5 worm cellular contexts compared by ENCODE assay signal in the genomic region with DNA sequence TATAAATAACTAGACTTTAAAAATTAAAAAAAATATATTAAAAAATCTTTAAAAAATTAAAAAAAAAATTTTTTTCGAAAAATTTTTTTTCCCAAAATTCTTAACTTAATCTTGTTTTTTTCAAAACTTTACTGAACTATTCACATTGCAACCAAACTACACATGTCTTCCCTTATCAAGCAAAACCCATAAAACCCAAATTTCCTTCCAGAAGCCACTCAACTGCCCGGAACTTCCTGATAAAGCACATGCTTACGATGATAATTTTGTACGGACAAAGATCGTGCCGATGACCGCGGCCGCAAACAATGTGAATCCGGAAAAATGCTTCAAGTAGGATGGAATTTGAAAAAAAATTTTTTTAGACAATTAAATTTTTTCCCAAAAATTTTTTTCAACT.
A peak's percentile ranks its signal among the peaks of the same experiment; 100 is the strongest.
TF ChIP-seq lines count a peak whose summit lies in the region.

No protein-coding gene starts in this region.

TF ChIP-seq in whole organism, L1 larva, 84 proteins besides CTCF, POLR2A, EP300 and RAD21:
- peak; percentile 58 for TF ChIP-seq nhr-85 (tag; lab: Kevin White, UChicago)
- TF ChIP-seq nhr-19 (GFP tag; conservative IDR thresholded peaks at IDR 0.05; lab: Robert Waterston, UW), result no peak
- peak; percentile 29 for TF ChIP-seq elt-2 (tag; optimal IDR thresholded peaks at IDR 0.05; lab: Kevin White, UChicago)

TF ChIP-seq in whole organism, L2 larva, 48 proteins besides CTCF, POLR2A, EP300 and RAD21:
- peak; percentile 43 for TF ChIP-seq fos-1 (tag; optimal IDR thresholded peaks at IDR 0.05; lab: Kevin White, UChicago)
- no peak for TF ChIP-seq unc-62 (GFP tag; optimal IDR thresholded peaks at IDR 0.05; lab: Kevin White, UChicago)
- no peak for TF ChIP-seq lin-13 (GFP tag; optimal IDR thresholded peaks at IDR 0.05; lab: Kevin White, UChicago)
- no peak for TF ChIP-seq ZK546.5 (tag; optimal IDR thresholded peaks at IDR 0.05; lab: Kevin White, UChicago)

TF ChIP-seq in whole organism, L3 larva, 47 proteins besides CTCF, POLR2A, EP300 and RAD21:
- TF ChIP-seq elt-3 (tag; optimal IDR thresholded peaks at IDR 0.05; lab: Kevin White, UChicago), result no peak
- TF ChIP-seq lin-15B (tag; optimal IDR thresholded peaks at IDR 0.05; lab: Kevin White, UChicago), result no peak
- TF ChIP-seq ztf-11 (tag; optimal IDR thresholded peaks at IDR 0.05; lab: Kevin White, UChicago), result no peak
- no peak for TF ChIP-seq unc-62 (GFP tag; optimal IDR thresholded peaks at IDR 0.05; lab: Kevin White, UChicago)
- no peak for TF ChIP-seq nhr-28 (tag; optimal IDR thresholded peaks at IDR 0.05; lab: Kevin White, UChicago)
- TF ChIP-seq elt-2 (tag; optimal IDR thresholded peaks at IDR 0.05; lab: Kevin White, UChicago), result peak; percentile 70
- TF ChIP-seq fos-1 (tag; optimal IDR thresholded peaks at IDR 0.05; lab: Kevin White, UChicago), result no peak
- TF ChIP-seq ceh-28 (tag; optimal IDR thresholded peaks at IDR 0.05; lab: Kevin White, UChicago), result no peak
- TF ChIP-seq sea-2 (GFP tag; optimal IDR thresholded peaks at IDR 0.05; lab: Kevin White, UChicago), result no peak
- TF ChIP-seq egl-27 (tag; optimal IDR thresholded peaks at IDR 0.05; lab: Kevin White, UChicago), result no peak
- no peak for TF ChIP-seq snpc-4 (tag; optimal IDR thresholded peaks at IDR 0.05; lab: Kevin White, UChicago)
- TF ChIP-seq ceh-16 (tag; optimal IDR thresholded peaks at IDR 0.05; lab: Kevin White, UChicago), result no peak
- no peak for TF ChIP-seq nhr-67 (tag; optimal IDR thresholded peaks at IDR 0.05; lab: Kevin White, UChicago)
- TF ChIP-seq elt-1 (tag; optimal IDR thresholded peaks at IDR 0.05; lab: Kevin White, UChicago), result no peak
- TF ChIP-seq pqm-1 (tag; optimal IDR thresholded peaks at IDR 0.05; lab: Kevin White, UChicago), result peak; percentile 23
- TF ChIP-seq ama-1 (optimal IDR thresholded peaks at IDR 0.05; lab: Kevin White, UChicago), result no peak
- TF ChIP-seq unc-39 (tag; optimal IDR thresholded peaks at IDR 0.05; lab: Kevin White, UChicago), result no peak

TF ChIP-seq in whole organism, L4 larva, 104 proteins besides CTCF, POLR2A, EP300 and RAD21 (continues in another document):
- TF ChIP-seq Y105C5A.15 (GFP tag; IDR thresholded peaks at IDR 0.05; lab: Robert Waterston, UW) (no peak), tag-97 (GFP tag; IDR thresholded peaks at IDR 0.05; lab: Robert Waterston, UW) (no peak), T20F7.1 (GFP tag; optimal IDR thresholded peaks at IDR 0.05; lab: Kevin White, UChicago) (no peak), rbr-2 (tag; optimal IDR thresholded peaks at IDR 0.05; lab: Kevin White, UChicago) (no peak), nhr-41 (GFP tag; IDR thresholded peaks at IDR 0.05; lab: Robert Waterston, UW) (no peak), gei-8 (GFP tag; optimal IDR thresholded peaks at IDR 0.05; lab: Kevin White, UChicago) (no peak), mxl-2 (GFP tag; conservative IDR thresholded peaks at IDR 0.05; lab: Robert Waterston, UW) (no peak), ceh-62 (tag; optimal IDR thresholded peaks at IDR 0.05; lab: Kevin White, UChicago) (no peak), madf-5 (GFP tag; IDR thresholded peaks at IDR 0.05; lab: Robert Waterston, UW) (no peak), aha-1 (tag; lab: Kevin White, UChicago) (no peak), nhr-6 (tag; optimal IDR thresholded peaks at IDR 0.05; lab: Kevin White, UChicago) (no peak), ceh-82 (tag; optimal IDR thresholded peaks at IDR 0.05; lab: Kevin White, UChicago) (no peak), php-3 (GFP tag; IDR thresholded peaks at IDR 0.05; lab: Robert Waterston, UW) (peak; percentile 58; the same call in 1 of the 2 replicates), ceh-28 (tag; optimal IDR thresholded peaks at IDR 0.05; lab: Kevin White, UChicago) (no peak), zag-1 (tag; optimal IDR thresholded peaks at IDR 0.05; lab: Kevin White, UChicago) (no peak), mes-2 (tag; optimal IDR thresholded peaks at IDR 0.05; lab: Kevin White, UChicago; ENCODE audit: poor library complexity, severe bottlenecking) (no peak), arid-1 (GFP tag; conservative IDR thresholded peaks at IDR 0.05; lab: Robert Waterston, UW) (no peak), dve-1 (tag; optimal IDR thresholded peaks at IDR 0.05; lab: Kevin White, UChicago; ENCODE audit: insufficient read depth) (peak; percentile 38), nhr-28 (tag; optimal IDR thresholded peaks at IDR 0.05; lab: Kevin White, UChicago) (peak; percentile 19), lin-29 (GFP tag; IDR thresholded peaks at IDR 0.05; lab: Robert Waterston, UW) (no peak), lir-3 (tag; optimal IDR thresholded peaks at IDR 0.05; lab: Kevin White, UChicago) (no peak), daf-16 (GFP tag; optimal IDR thresholded peaks at IDR 0.05; lab: Kevin White, UChicago) (no peak), daf-16 (tag; optimal IDR thresholded peaks at IDR 0.05; lab: Kevin White, UChicago) (peak; percentile 50), lim-7 (GFP tag; IDR thresholded peaks at IDR 0.05; lab: Robert Waterston, UW) (no peak), daf-19 (GFP tag; conservative IDR thresholded peaks at IDR 0.05; lab: Robert Waterston, UW) (no peak), cey-2 (tag; optimal IDR thresholded peaks at IDR 0.05; lab: Kevin White, UChicago; ENCODE audit: borderline replicate concordance, insufficient read depth) (no peak), mxl-3 (GFP tag; optimal IDR thresholded peaks at IDR 0.05; lab: Kevin White, UChicago) (peak; percentile 29), ceh-32 (tag; optimal IDR thresholded peaks at IDR 0.05; lab: Kevin White, UChicago; ENCODE audit: poor library complexity) (no peak), daf-12 (tag; optimal IDR thresholded peaks at IDR 0.05; lab: Kevin White, UChicago) (no peak), nhr-10 (tag; optimal IDR thresholded peaks at IDR 0.05; lab: Kevin White, UChicago) (no peak), dmd-6 (GFP tag; IDR thresholded peaks at IDR 0.05; lab: Robert Waterston, UW) (peak; percentile 53), F26F4.8 (GFP tag; conservative IDR thresholded peaks at IDR 0.05; lab: Robert Waterston, UW) (no peak), Y75B8A.6 (GFP tag; IDR thresholded peaks at IDR 0.05; lab: Robert Waterston, UW) (no peak), ztf-11 (tag; optimal IDR thresholded peaks at IDR 0.05; lab: Kevin White, UChicago) (no peak), lin-15B (tag; optimal IDR thresholded peaks at IDR 0.05; lab: Kevin White, UChicago) (no peak)

TF ChIP-seq in whole organism, young adult, 124 proteins besides CTCF, POLR2A, EP300 and RAD21:
- peak; percentile 24 for TF ChIP-seq nhr-80 (tag; optimal IDR thresholded peaks at IDR 0.05; lab: Kevin White, UChicago)
- no peak for TF ChIP-seq lir-1 (GFP tag; conservative IDR thresholded peaks at IDR 0.05; lab: Robert Waterston, UW)
